Worm (Caenorhabditis elegans) whole organism, L1 larva: ENCODE measurements around the gene col-109.

Source experiments
- aly-2 ChIP-seq: fragments of 150-350 bp; optimal IDR thresholded peaks from 2 replicates; lab custom pipeline; 2014; ENCODE audit warnings: missing biosample characterization, missing genetic modification characterization
- fos-1 ChIP-seq: fragments of 150-350 bp; optimal IDR thresholded peaks from 2 replicates; lab custom pipeline; 2014; ENCODE audit warnings: missing biosample characterization, missing genetic modification characterization
- snpc-4 ChIP-seq: fragments of 150-350 bp; optimal IDR thresholded peaks from 2 replicates; lab custom pipeline; 2014; ENCODE audit warnings: missing biosample characterization, missing genetic modification characterization
- tbx-2 ChIP-seq: sonication (generic microtip); optimal IDR thresholded peaks from 2 replicates; lab custom pipeline; 2016; ENCODE audit warnings: missing genetic modification characterization, missing compliant biosample characterization

ce11 chrIV:1804613-1805012, 15.4 kb downstream of the col-109 start:
- TF ChIP-seq tbx-2 (tag; lab: Kevin White, UChicago) = peak; percentile 6
- TF ChIP-seq snpc-4 (tag; lab: Kevin White, UChicago) = no peak
- TF ChIP-seq fos-1 (tag; lab: Kevin White, UChicago) = peak; percentile 19
- TF ChIP-seq aly-2 (tag; lab: Kevin White, UChicago) = no peak
